Worm (Caenorhabditis elegans) whole organism, mixed stage, embryonic: Measurements from ENCODE around the gene eat-20.

Experiments
- M03D4.4 ChIP-seq: sonication (generic microtip); optimal IDR thresholded peaks from 2 replicates; lab custom pipeline; 2017; ENCODE audit warnings: mild to moderate bottlenecking, missing genetic modification characterization, missing compliant biosample characterization
- ceh-83 ChIP-seq: fragments of 200-800 bp; sonication (Bioruptor generic); optimal IDR thresholded peaks from 2 replicates; lab custom pipeline; 2018; ENCODE audit warnings: mild to moderate bottlenecking, missing genetic modification characterization, missing compliant biosample characterization
- ces-1 ChIP-seq: fragments of 150-350 bp; optimal IDR thresholded peaks from 2 replicates; lab custom pipeline; 2014; ENCODE audit warnings: missing biosample characterization, missing genetic modification reagents, missing genetic modification characterization
- elt-1 ChIP-seq: sonication (generic microtip); optimal IDR thresholded peaks from 2 replicates; lab custom pipeline; 2017; ENCODE audit warnings: missing genetic modification characterization, mild to moderate bottlenecking, missing compliant biosample characterization, antibody characterized with exemption, moderate library complexity, borderline replicate concordance; ENCODE audit not compliant: insufficient read depth
- elt-3 ChIP-seq: fragments of 150-350 bp; optimal IDR thresholded peaks from 2 replicates; lab custom pipeline; 2014; ENCODE audit warnings: missing biosample characterization, missing genetic modification characterization
- lin-13 ChIP-seq: fragments of 150-350 bp; optimal IDR thresholded peaks from 2 replicates; lab custom pipeline; 2014; ENCODE audit warnings: missing biosample characterization, missing genetic modification characterization
- mab-5 ChIP-seq: fragments of 150-350 bp; optimal IDR thresholded peaks from 2 replicates; lab custom pipeline; 2014; ENCODE audit warnings: missing biosample characterization, missing genetic modification characterization
- nhr-12 ChIP-seq: fragments of 150-350 bp; optimal IDR thresholded peaks from 2 replicates; lab custom pipeline; 2014; ENCODE audit warnings: missing biosample characterization, missing genetic modification characterization
- snpc-4 ChIP-seq: fragments of 150-350 bp; optimal IDR thresholded peaks from 2 replicates; lab custom pipeline; 2014; ENCODE audit warnings: missing biosample characterization, missing genetic modification characterization
- unc-39 ChIP-seq: fragments of 150-350 bp; optimal IDR thresholded peaks from 2 replicates; lab custom pipeline; 2014; ENCODE audit warnings: missing biosample characterization, missing genetic modification characterization
- unc-62 ChIP-seq: fragments of 150-350 bp; optimal IDR thresholded peaks from 2 replicates; lab custom pipeline; 2014; ENCODE audit warnings: missing biosample characterization, missing genetic modification reagents, missing genetic modification characterization
- zip-8 ChIP-seq: fragments of 150-350 bp; optimal IDR thresholded peaks from 2 replicates; lab custom pipeline; 2014; ENCODE audit warnings: missing biosample characterization, missing genetic modification characterization
- ztf-11 ChIP-seq: fragments of 150-350 bp; optimal IDR thresholded peaks from 2 replicates; lab custom pipeline; 2014; ENCODE audit warnings: missing biosample characterization, missing genetic modification characterization

ce11 chrX:15478717-15479116, 31.1 kb upstream of the eat-20 start, which contains the start of gene gcy-36:
- TF ChIP-seq unc-39 (tag; lab: Kevin White, UChicago) (no peak), lin-13 (tag; lab: Kevin White, UChicago) (no peak), ces-1 (GFP tag; lab: Kevin White, UChicago) (no peak), elt-3 (tag; lab: Kevin White, UChicago) (no peak), snpc-4 (no peak), ztf-11 (tag; lab: Kevin White, UChicago) (no peak), elt-1 (tag; lab: Kevin White, UChicago) (no peak), nhr-12 (tag; lab: Kevin White, UChicago) (no peak), zip-8 (tag; lab: Kevin White, UChicago) (no peak), ceh-83 (GFP tag; lab: Kevin White, UChicago) (no peak), unc-62 (GFP tag; lab: Kevin White, UChicago) (no peak), M03D4.4 (tag; lab: Kevin White, UChicago) (no peak), mab-5 (tag; lab: Kevin White, UChicago) (no peak)
